Worm (Caenorhabditis elegans) whole organism, mixed stage, embryonic: ENCODE results near the gene stip-1.
A peak's percentile ranks its signal among the peaks of the same experiment; 100 is the strongest.

Experiments
- M03D4.4 ChIP-seq: sonication (generic microtip); optimal IDR thresholded peaks from 2 replicates; lab custom pipeline; 2017; ENCODE audit warnings: mild to moderate bottlenecking, missing genetic modification characterization, missing compliant biosample characterization
- blmp-1 ChIP-seq: fragments of 150-350 bp; optimal IDR thresholded peaks from 2 replicates; lab custom pipeline; 2014; ENCODE audit warnings: missing biosample characterization, missing genetic modification characterization
- ceh-39 ChIP-seq: fragments of 150-350 bp; optimal IDR thresholded peaks from 2 replicates; lab custom pipeline; 2014; ENCODE audit warnings: missing biosample characterization, missing genetic modification characterization
- ceh-43 ChIP-seq: fragments of 200-800 bp; sonication (Bioruptor generic); optimal IDR thresholded peaks from 2 replicates; lab custom pipeline; 2018; ENCODE audit warnings: mild to moderate bottlenecking, missing genetic modification characterization, moderate library complexity, missing compliant biosample characterization
- ces-1 ChIP-seq: fragments of 150-350 bp; optimal IDR thresholded peaks from 2 replicates; lab custom pipeline; 2014; ENCODE audit warnings: missing biosample characterization, missing genetic modification reagents, missing genetic modification characterization
- cnd-1 ChIP-seq: fragments of 200-800 bp; sonication (Bioruptor generic); optimal IDR thresholded peaks from 2 replicates; lab custom pipeline; 2018; ENCODE audit warnings: mild to moderate bottlenecking, missing genetic modification characterization, missing compliant biosample characterization
- drap-1 ChIP-seq: fragments of 200-800 bp; sonication (Bioruptor generic); optimal IDR thresholded peaks from 3 replicates; lab custom pipeline; 2018; ENCODE audit warnings: mild to moderate bottlenecking, missing genetic modification characterization, missing compliant biosample characterization
- elt-1 ChIP-seq: sonication (generic microtip); optimal IDR thresholded peaks from 2 replicates; lab custom pipeline; 2017; ENCODE audit warnings: missing genetic modification characterization, mild to moderate bottlenecking, missing compliant biosample characterization, antibody characterized with exemption, moderate library complexity, borderline replicate concordance; ENCODE audit not compliant: insufficient read depth
- elt-3 ChIP-seq: fragments of 150-350 bp; optimal IDR thresholded peaks from 2 replicates; lab custom pipeline; 2014; ENCODE audit warnings: missing biosample characterization, missing genetic modification characterization
- ham-2 ChIP-seq: fragments of 200-800 bp; sonication (Bioruptor generic); optimal IDR thresholded peaks from 2 replicates; lab custom pipeline; 2018; ENCODE audit warnings: mild to moderate bottlenecking, missing genetic modification characterization, missing compliant biosample characterization
- hlh-1 ChIP-seq: fragments of 150-350 bp; optimal IDR thresholded peaks from 2 replicates; lab custom pipeline; 2014; ENCODE audit warnings: missing biosample characterization, missing genetic modification reagents, missing genetic modification characterization
- lin-13 ChIP-seq: fragments of 150-350 bp; optimal IDR thresholded peaks from 2 replicates; lab custom pipeline; 2014; ENCODE audit warnings: missing biosample characterization, missing genetic modification characterization
- lin-32 ChIP-seq: fragments of 200-800 bp; sonication (Bioruptor generic); optimal IDR thresholded peaks from 2 replicates; lab custom pipeline; 2018; ENCODE audit warnings: mild to moderate bottlenecking, missing genetic modification characterization, missing compliant biosample characterization
- lsy-2 ChIP-seq: fragments of 150-350 bp; optimal IDR thresholded peaks from 2 replicates; lab custom pipeline; 2014; ENCODE audit warnings: missing biosample characterization, missing genetic modification characterization
- mep-1 ChIP-seq: fragments of 150-350 bp; optimal IDR thresholded peaks from 2 replicates; lab custom pipeline; 2017; ENCODE audit warnings: missing biosample characterization, missing genetic modification reagents, missing genetic modification characterization, inconsistent platforms
- mls-2 ChIP-seq: sonication (generic microtip); optimal IDR thresholded peaks from 2 replicates; lab custom pipeline; 2016; ENCODE audit warnings: mild to moderate bottlenecking, missing genetic modification characterization, moderate library complexity, missing compliant biosample characterization
- nhr-12 ChIP-seq: fragments of 150-350 bp; optimal IDR thresholded peaks from 2 replicates; lab custom pipeline; 2014; ENCODE audit warnings: missing biosample characterization, missing genetic modification characterization
- nhr-2 ChIP-seq: fragments of 150-350 bp; optimal IDR thresholded peaks from 2 replicates; lab custom pipeline; 2014; ENCODE audit warnings: missing biosample characterization, missing genetic modification characterization
- nhr-237 ChIP-seq: fragments of 150-350 bp; optimal IDR thresholded peaks from 2 replicates; lab custom pipeline; 2014; ENCODE audit warnings: missing biosample characterization, missing genetic modification characterization
- nhr-28 ChIP-seq: fragments of 150-350 bp; optimal IDR thresholded peaks from 2 replicates; lab custom pipeline; 2014; ENCODE audit warnings: missing biosample characterization, missing genetic modification characterization
- nhr-76 ChIP-seq: sonication (generic microtip); optimal IDR thresholded peaks from 2 replicates; lab custom pipeline; 2017; ENCODE audit warnings: missing biosample characterization, missing genetic modification characterization
- pha-4 ChIP-seq: fragments of 150-350 bp; optimal IDR thresholded peaks from 2 replicates; lab custom pipeline; 2018; ENCODE audit warnings: missing biosample characterization, missing genetic modification reagents, missing genetic modification characterization
- sem-2 ChIP-seq: fragments of 200-800 bp; sonication (Bioruptor generic); optimal IDR thresholded peaks from 2 replicates; lab custom pipeline; 2018; ENCODE audit warnings: mild to moderate bottlenecking, missing genetic modification characterization, missing compliant biosample characterization
- sptf-1 ChIP-seq: sonication (generic microtip); optimal IDR thresholded peaks from 2 replicates; lab custom pipeline; 2017; ENCODE audit warnings: mild to moderate bottlenecking, missing genetic modification characterization, moderate library complexity, missing compliant biosample characterization
- tbx-8 ChIP-seq: fragments of 200-800 bp; sonication (Bioruptor generic); optimal IDR thresholded peaks from 2 replicates; lab custom pipeline; 2018; ENCODE audit warnings: mild to moderate bottlenecking, missing genetic modification characterization, moderate library complexity, missing compliant biosample characterization
- unc-120 ChIP-seq: sonication (generic microtip); optimal IDR thresholded peaks from 2 replicates; lab custom pipeline; 2017; ENCODE audit warnings: missing genetic modification characterization, missing compliant biosample characterization; ENCODE audit not compliant: poor library complexity, severe bottlenecking
- unc-62 ChIP-seq: fragments of 150-350 bp; optimal IDR thresholded peaks from 2 replicates; lab custom pipeline; 2014; ENCODE audit warnings: missing biosample characterization, missing genetic modification reagents, missing genetic modification characterization
- zip-8 ChIP-seq: fragments of 150-350 bp; optimal IDR thresholded peaks from 2 replicates; lab custom pipeline; 2014; ENCODE audit warnings: missing biosample characterization, missing genetic modification characterization
- ztf-11 ChIP-seq: fragments of 150-350 bp; optimal IDR thresholded peaks from 2 replicates; lab custom pipeline; 2014; ENCODE audit warnings: missing biosample characterization, missing genetic modification characterization

Gene stip-1

DNA sequence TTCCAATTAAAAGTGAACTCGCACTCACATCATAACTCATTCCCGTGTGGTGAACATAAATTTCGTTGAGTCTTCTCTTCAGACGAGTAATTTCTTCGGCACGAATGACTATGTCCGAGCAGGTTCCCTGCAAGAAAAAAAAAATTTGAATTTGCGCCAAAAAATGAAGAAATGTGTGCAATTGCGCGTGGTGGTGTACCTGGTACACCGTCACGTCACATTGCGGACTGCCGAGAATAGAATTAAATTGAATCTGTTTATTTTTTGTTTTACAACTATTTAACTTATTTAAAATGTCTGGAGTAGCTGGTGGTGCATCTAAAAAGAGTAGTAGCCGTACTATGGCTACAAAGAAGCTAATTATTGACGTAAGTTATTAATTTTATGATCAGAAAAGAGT is 48.9 kb downstream of the stip-1 start, which contains the start of gene mdt-22:
mdt-22 (plus strand) TSS at position 263 of the 400 bp plus-strand sequence.
- TF ChIP-seq sem-2 (GFP tag; lab: Kevin White, UChicago), result no peak
- peak; percentile 28 for TF ChIP-seq cnd-1 (tag; lab: Kevin White, UChicago)
- TF ChIP-seq elt-1 (tag; lab: Kevin White, UChicago), result no peak
- no peak for TF ChIP-seq tbx-8 (GFP tag; lab: Kevin White, UChicago)
- TF ChIP-seq lin-13 (tag; lab: Kevin White, UChicago), result peak; percentile 81
- TF ChIP-seq lsy-2 (tag; lab: Kevin White, UChicago), result peak; percentile 81
- TF ChIP-seq ces-1 (GFP tag; lab: Kevin White, UChicago), result peak; percentile 92
- TF ChIP-seq ceh-39 (tag; lab: Kevin White, UChicago), result peak; percentile 28
- no peak for TF ChIP-seq zip-8 (tag; lab: Kevin White, UChicago)
- peak; percentile 68 for TF ChIP-seq hlh-1 (tag; lab: Kevin White, UChicago)
- no peak for TF ChIP-seq nhr-76 (tag; lab: Kevin White, UChicago)
- no peak for TF ChIP-seq ham-2 (GFP tag; lab: Kevin White, UChicago)
- TF ChIP-seq mep-1, result peak; percentile 89
- no peak for TF ChIP-seq unc-62 (GFP tag; lab: Kevin White, UChicago)
- TF ChIP-seq nhr-28 (tag; lab: Kevin White, UChicago), result no peak
- peak; percentile 52 for TF ChIP-seq nhr-237
- no peak for TF ChIP-seq ztf-11
- TF ChIP-seq drap-1 (GFP tag; lab: Kevin White, UChicago), result peak; percentile 70
- no peak for TF ChIP-seq lin-32
- no peak for TF ChIP-seq blmp-1 (tag; lab: Kevin White, UChicago)
- peak; percentile 2 for TF ChIP-seq nhr-2 (tag; lab: Kevin White, UChicago)
- peak; percentile 26 for TF ChIP-seq ceh-43 (GFP tag; lab: Kevin White, UChicago)
- peak; percentile 96 for TF ChIP-seq unc-120 (tag; lab: Kevin White, UChicago)
- TF ChIP-seq pha-4 (tag; lab: Kevin White, UChicago), result peak; percentile 59
- TF ChIP-seq mls-2 (tag; lab: Kevin White, UChicago), result peak; percentile 39
- TF ChIP-seq M03D4.4 (tag; lab: Kevin White, UChicago), result peak; percentile 66
- TF ChIP-seq sptf-1 (tag; lab: Kevin White, UChicago), result peak; percentile 72
- TF ChIP-seq elt-3 (tag; lab: Kevin White, UChicago), result peak; percentile 6
- TF ChIP-seq, all 35 proteins: peak for 17

DNA sequence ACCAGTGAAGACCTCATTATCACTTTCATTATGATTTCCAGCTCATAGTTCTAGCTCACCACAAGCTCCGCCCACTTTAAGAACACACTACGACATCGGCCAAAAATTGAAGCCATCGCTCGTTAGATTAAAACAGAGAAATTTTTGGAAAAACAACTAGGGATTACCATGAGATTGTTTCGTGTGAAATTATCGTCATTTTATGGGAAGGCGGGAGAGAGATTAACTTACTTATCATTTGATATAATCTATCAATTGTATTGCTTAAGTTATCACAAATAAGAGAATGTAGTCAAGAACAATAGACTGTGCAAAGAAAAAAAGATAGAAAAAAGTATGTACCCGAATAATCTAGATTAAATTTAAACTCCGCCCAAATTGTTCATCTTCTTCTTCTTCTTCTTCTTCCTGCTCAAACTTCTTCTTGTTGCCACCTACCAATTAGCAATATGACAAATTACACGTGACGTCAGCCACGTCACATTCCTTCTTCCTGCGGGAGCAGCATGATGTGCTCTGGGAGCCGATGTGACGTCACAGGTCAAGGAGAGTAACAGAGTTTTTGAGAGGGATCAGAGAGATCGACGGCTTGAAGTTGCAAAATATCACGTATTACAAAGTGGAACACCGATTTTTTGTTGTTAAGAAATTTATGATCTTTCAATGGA is 49.6 kb downstream of the stip-1 start, which contains the start of gene nep-26:
nep-26 (minus strand) TSS at position 51 of the 668 bp plus-strand sequence.
- TF ChIP-seq unc-62 (GFP tag; lab: Kevin White, UChicago) (peak; percentile 54), ztf-11 (no peak), zip-8 (tag; lab: Kevin White, UChicago) (peak; percentile 16), nhr-12 (tag; lab: Kevin White, UChicago) (no peak)
- TF ChIP-seq, all 35 proteins: peak for 2
